Fruit fly (Drosophila melanogaster) whole organism, embryonic: ENCODE results near the gene MSAmiP.

Experiments used
- Bgb ChIP-seq: fragments of 200-800 bp; sonication (Bioruptor generic); IDR thresholded peaks from 2 replicates; pipeline ENCODE4 v1.3.6; 2022; ENCODE audit warnings: missing biosample characterization, missing genetic modification characterization; ENCODE audit not compliant: partially characterized antibody
- CG10462 ChIP-seq: fragments of 200-800 bp; sonication (Bioruptor generic); optimal IDR thresholded peaks from 2 replicates; lab custom pipeline; 2016; ENCODE audit warnings: missing biosample characterization, missing genetic modification characterization
- CG10543 ChIP-seq: fragments of 200-800 bp; sonication (Bioruptor generic); optimal IDR thresholded peaks from 3 replicates; lab custom pipeline; 2017; ENCODE audit warnings: missing biosample characterization, mild to moderate bottlenecking, missing genetic modification characterization, moderate library complexity
- CG11247 ChIP-seq: fragments of 200-800 bp; sonication (Bioruptor generic); IDR thresholded peaks from 2 replicates; pipeline ENCODE4 v1.3.6; 2022; ENCODE audit warnings: missing biosample characterization, missing genetic modification characterization
- CG11723 ChIP-seq: fragments of 200-800 bp; sonication (Bioruptor generic); optimal IDR thresholded peaks from 2 replicates; lab custom pipeline; 2017; ENCODE audit warnings: missing biosample characterization, mild to moderate bottlenecking, missing genetic modification characterization
- CG13894 ChIP-seq: fragments of 200-800 bp; sonication (Bioruptor generic); optimal IDR thresholded peaks from 3 replicates; lab custom pipeline; 2018; ENCODE audit warnings: missing biosample characterization, mild to moderate bottlenecking, missing genetic modification characterization, moderate library complexity
- CG14050 ChIP-seq: fragments of 200-800 bp; sonication (Bioruptor generic); IDR thresholded peaks from 3 replicates; pipeline ENCODE4 v1.3.6; 2022; ENCODE audit warnings: missing biosample characterization, missing genetic modification characterization
- CG16815 ChIP-seq: fragments of 200-800 bp; sonication (Bioruptor generic); optimal IDR thresholded peaks from 3 replicates; lab custom pipeline; 2017; ENCODE audit warnings: missing biosample characterization, mild to moderate bottlenecking, missing genetic modification characterization
- CG17328 ChIP-seq: fragments of 200-800 bp; sonication (Bioruptor generic); IDR thresholded peaks from 2 replicates; pipeline ENCODE4 v1.3.6; 2022; ENCODE audit warnings: missing biosample characterization, missing genetic modification characterization
- CG32772 ChIP-seq: fragments of 200-800 bp; sonication (Bioruptor generic); IDR thresholded peaks from 2 replicates; pipeline ENCODE4 v1.3.6; 2022; ENCODE audit warnings: missing biosample characterization, missing genetic modification characterization
- CG3995 ChIP-seq: fragments of 200-800 bp; sonication (Bioruptor generic); optimal IDR thresholded peaks from 3 replicates; lab custom pipeline; 2016; ENCODE audit warnings: missing biosample characterization, missing genetic modification characterization
- CG4282 ChIP-seq: fragments of 200-800 bp; sonication (Bioruptor generic); optimal IDR thresholded peaks from 2 replicates; lab custom pipeline; 2016; ENCODE audit warnings: missing biosample characterization, missing genetic modification characterization
- CG43689 ChIP-seq: fragments of 200-800 bp; sonication (Bioruptor generic); IDR thresholded peaks from 2 replicates; pipeline ENCODE4 v1.3.6; 2022; ENCODE audit warnings: missing biosample characterization, missing genetic modification characterization
- CG6689 ChIP-seq: fragments of 200-800 bp; sonication (Bioruptor generic); IDR thresholded peaks from 2 replicates; pipeline ENCODE4 v1.3.6; 2022; ENCODE audit warnings: missing biosample characterization, missing genetic modification characterization
- CG7745 ChIP-seq: fragments of 200-800 bp; sonication (Bioruptor generic); optimal IDR thresholded peaks from 2 replicates; lab custom pipeline; 2018; ENCODE audit warnings: missing biosample characterization, mild to moderate bottlenecking, missing genetic modification characterization, moderate library complexity
- CG7987 ChIP-seq: fragments of 200-800 bp; sonication (Bioruptor generic); optimal IDR thresholded peaks from 2 replicates; lab custom pipeline; 2018; ENCODE audit warnings: missing biosample characterization, mild to moderate bottlenecking, missing genetic modification characterization, moderate library complexity
- CG9876 ChIP-seq: fragments of 200-800 bp; sonication (Bioruptor generic); optimal IDR thresholded peaks from 2 replicates; lab custom pipeline; 2016; ENCODE audit warnings: missing biosample characterization, missing genetic modification characterization
- D19A ChIP-seq: fragments of 200-800 bp; optimal IDR thresholded peaks from 3 replicates; lab custom pipeline; 2019; ENCODE audit warnings: missing biosample characterization, mild to moderate bottlenecking, missing genetic modification characterization, moderate library complexity
- E2f1 ChIP-seq: fragments of 200-800 bp; sonication (Bioruptor generic); IDR thresholded peaks from 2 replicates; pipeline ENCODE4 v1.3.6; 2022; ENCODE audit warnings: missing biosample characterization, missing genetic modification characterization
- E2f2 ChIP-seq: fragments of 200-800 bp; sonication (Bioruptor generic); IDR thresholded peaks from 2 replicates; pipeline ENCODE4 v1.3.6; 2022; ENCODE audit warnings: missing biosample characterization, missing genetic modification characterization
- H15 ChIP-seq: fragments of 200-800 bp; sonication (Bioruptor generic); IDR thresholded peaks from 3 replicates; pipeline ENCODE4 v1.3.6; 2022; ENCODE audit warnings: missing biosample characterization, missing genetic modification characterization
- HLH3B ChIP-seq: fragments of 200-800 bp; sonication (Bioruptor generic); IDR thresholded peaks from 2 replicates; pipeline ENCODE4 v1.3.6; 2022; ENCODE audit warnings: missing biosample characterization, missing genetic modification characterization
- Hsf ChIP-seq: fragments of 200-800 bp; sonication (Bioruptor generic); optimal IDR thresholded peaks from 3 replicates; lab custom pipeline; 2016; ENCODE audit warnings: missing biosample characterization, missing genetic modification characterization
- Jarid2 ChIP-seq: fragments of 200-800 bp; sonication (Bioruptor generic); optimal IDR thresholded peaks from 3 replicates; lab custom pipeline; 2017; ENCODE audit warnings: mild to moderate bottlenecking, missing biosample characterization, missing genetic modification reagents, missing genetic modification characterization
- Mrtf ChIP-seq: fragments of 200-800 bp; sonication (Bioruptor generic); IDR thresholded peaks from 3 replicates; pipeline ENCODE4 v1.3.6; 2022; ENCODE audit warnings: missing biosample characterization, missing genetic modification characterization
- Ptx1 ChIP-seq: fragments of 200-800 bp; sonication (Bioruptor generic); IDR thresholded peaks from 2 replicates; pipeline ENCODE4 v1.3.6; 2022; ENCODE audit warnings: missing biosample characterization, missing genetic modification characterization
- Ravus ChIP-seq: fragments of 200-800 bp; sonication (Bioruptor generic); IDR thresholded peaks from 2 replicates; pipeline ENCODE4 v1.3.6; 2022; ENCODE audit warnings: missing biosample characterization, missing genetic modification characterization
- Sox100B ChIP-seq: fragments of 200-800 bp; sonication (Bioruptor generic); optimal IDR thresholded peaks from 3 replicates; lab custom pipeline; 2018; ENCODE audit warnings: missing biosample characterization, mild to moderate bottlenecking, missing genetic modification characterization
- Tbp ChIP-seq: fragments of >200 bp; optimal IDR thresholded peaks from 2 replicates; lab custom pipeline; 2018; ENCODE audit warnings: missing biosample characterization, missing genetic modification characterization
- al ChIP-seq: fragments of 200-800 bp; sonication (Bioruptor generic); IDR thresholded peaks from 2 replicates; pipeline ENCODE4 v1.3.6; 2022; ENCODE audit warnings: missing biosample characterization, missing genetic modification characterization
- ara ChIP-seq: fragments of 200-800 bp; sonication (Bioruptor generic); IDR thresholded peaks from 2 replicates; pipeline ENCODE4 v1.3.6; 2022; ENCODE audit warnings: missing biosample characterization, missing genetic modification characterization
- ase ChIP-seq: fragments of 200-800 bp; sonication (Bioruptor generic); IDR thresholded peaks from 3 replicates; pipeline ENCODE4 v1.3.6; 2022; ENCODE audit warnings: missing biosample characterization, missing genetic modification characterization
- cad ChIP-seq: fragments of >200 bp; optimal IDR thresholded peaks from 2 replicates; lab custom pipeline; 2017; ENCODE audit warnings: missing biosample characterization, missing genetic modification characterization
- cas ChIP-seq: fragments of 200-800 bp; sonication (Bioruptor generic); IDR thresholded peaks from 2 replicates; pipeline ENCODE4 v1.3.6; 2022; ENCODE audit warnings: missing biosample characterization, missing genetic modification characterization
- crol ChIP-seq: fragments of 200-800 bp; sonication (Bioruptor generic); IDR thresholded peaks from 2 replicates; pipeline ENCODE4 v1.3.6; 2022; ENCODE audit warnings: missing biosample characterization, missing genetic modification characterization
- emc ChIP-seq: fragments of 200-800 bp; sonication (Bioruptor generic); optimal IDR thresholded peaks from 2 replicates; lab custom pipeline; 2016; ENCODE audit warnings: missing biosample characterization, missing genetic modification characterization
- eyg ChIP-seq: fragments of 200-800 bp; sonication (Bioruptor generic); optimal IDR thresholded peaks from 3 replicates; lab custom pipeline; 2016; ENCODE audit warnings: missing biosample characterization, missing genetic modification characterization
- gt ChIP-seq: fragments of 200-800 bp; sonication (Bioruptor generic); IDR thresholded peaks from 2 replicates; pipeline ENCODE4 v1.3.6; 2022; ENCODE audit warnings: missing biosample characterization, missing genetic modification characterization
- h ChIP-seq: fragments of >200 bp; optimal IDR thresholded peaks from 2 replicates; lab custom pipeline; 2017
- lilli ChIP-seq: fragments of 200-800 bp; sonication (Bioruptor generic); optimal IDR thresholded peaks from 3 replicates; lab custom pipeline; 2016; ENCODE audit warnings: missing biosample characterization, missing genetic modification characterization
- maf-S ChIP-seq: fragments of 200-800 bp; sonication (Bioruptor generic); optimal IDR thresholded peaks from 2 replicates; lab custom pipeline; 2016; ENCODE audit warnings: missing biosample characterization, missing genetic modification characterization
- mirr ChIP-seq: fragments of 200-800 bp; sonication (Bioruptor generic); optimal IDR thresholded peaks from 3 replicates; lab custom pipeline; 2018; ENCODE audit warnings: missing biosample characterization, mild to moderate bottlenecking, missing genetic modification characterization
- nerfin-1 ChIP-seq: fragments of 200-800 bp; sonication (Bioruptor generic); optimal IDR thresholded peaks from 3 replicates; lab custom pipeline; 2019; ENCODE audit warnings: missing biosample characterization, mild to moderate bottlenecking, missing genetic modification characterization, moderate library complexity
- nmo ChIP-seq: fragments of 200-800 bp; sonication (Bioruptor generic); optimal IDR thresholded peaks from 2 replicates; lab custom pipeline; 2018; ENCODE audit warnings: missing biosample characterization, mild to moderate bottlenecking, missing genetic modification characterization, moderate library complexity
- odd ChIP-seq: fragments of 200-800 bp; sonication (Bioruptor generic); optimal IDR thresholded peaks from 2 replicates; lab custom pipeline; 2017; ENCODE audit warnings: missing biosample characterization, mild to moderate bottlenecking, missing genetic modification characterization
- pb ChIP-seq: fragments of 200-800 bp; sonication (Bioruptor generic); optimal IDR thresholded peaks from 3 replicates; lab custom pipeline; 2016; ENCODE audit warnings: missing biosample characterization, missing genetic modification characterization
- pfk ChIP-seq: fragments of 200-800 bp; sonication (Bioruptor generic); optimal IDR thresholded peaks from 2 replicates; lab custom pipeline; 2018; ENCODE audit warnings: missing biosample characterization, mild to moderate bottlenecking, missing genetic modification characterization, moderate library complexity
- salm ChIP-seq: fragments of 200-800 bp; sonication (Bioruptor generic); optimal IDR thresholded peaks from 2 replicates; lab custom pipeline; 2018; ENCODE audit warnings: missing biosample characterization, mild to moderate bottlenecking, missing genetic modification characterization
- sc ChIP-seq, 3 experiments: fragments of >200 bp in 2 of 3; fragments of 200-800 bp in 1 of 3; sonication (Bioruptor generic) in 1 of 3; optimal IDR thresholded peaks; 2 replicates in 2 of 3; 3 replicates in 1 of 3; lab custom pipeline; 2017; ENCODE audit warnings: mild to moderate bottlenecking in 1 of 3, missing biosample characterization in 1 of 3, missing genetic modification characterization in 1 of 3, missing genetic modification reagents in 1 of 3
- sisA ChIP-seq: fragments of 200-800 bp; sonication (Bioruptor generic); IDR thresholded peaks from 2 replicates; pipeline ENCODE4 v1.3.6; 2022; ENCODE audit warnings: missing biosample characterization, missing genetic modification characterization
- vfl ChIP-seq: fragments of 200-800 bp; sonication (Bioruptor generic); optimal IDR thresholded peaks from 2 replicates; lab custom pipeline; 2016; ENCODE audit warnings: missing biosample characterization, missing genetic modification characterization
- wek ChIP-seq: fragments of 200-800 bp; sonication (Bioruptor generic); optimal IDR thresholded peaks from 3 replicates; lab custom pipeline; 2018; ENCODE audit warnings: missing biosample characterization, mild to moderate bottlenecking, missing genetic modification characterization, moderate library complexity

The MSAmiP gene

dm6 chr3R:16869257-16869656 lies 26.8 kb downstream of the MSAmiP start (continued):
- TF ChIP-seq al (GFP tag; lab: Robert Waterston, UW), result no peak
- TF ChIP-seq cas (GFP tag; lab: Robert Waterston, UW), result no peak
- peak; percentile 8 for TF ChIP-seq Sox100B (GFP tag; lab: Kevin White, UChicago)
- TF ChIP-seq CG7745, result peak; percentile 19
- peak; percentile 46 for TF ChIP-seq CG16815 (GFP tag; lab: Kevin White, UChicago)
- TF ChIP-seq ase (GFP tag; lab: Robert Waterston, UW), result peak; percentile 72; the same call in 2 of the 3 replicates
- TF ChIP-seq vfl (GFP tag; lab: Kevin White, UChicago), result no peak
- peak; percentile 44 for TF ChIP-seq wek
- no peak for TF ChIP-seq h (lab: Kevin White, UChicago)
- peak; percentile 2; the same call in 1 of the 2 replicates for TF ChIP-seq Ravus (GFP tag; lab: Robert Waterston, UW)
- peak; percentile 31 for TF ChIP-seq HLH3B
- TF ChIP-seq E2f2 (GFP tag; lab: Robert Waterston, UW), result peak; percentile 52; the same call in 1 of the 2 replicates
- peak; percentile 70 for TF ChIP-seq CG10543 (GFP tag; lab: Kevin White, UChicago)
- TF ChIP-seq CG13894 (tag; lab: Kevin White, UChicago), result peak; percentile 11
- TF ChIP-seq CG17328 (GFP tag; lab: Robert Waterston, UW), result peak; percentile 72
- TF ChIP-seq eyg (GFP tag; lab: Kevin White, UChicago), result no peak
- TF ChIP-seq nmo (GFP tag; lab: Kevin White, UChicago), result peak; percentile 85
- TF ChIP-seq mirr (GFP tag; lab: Kevin White, UChicago), result peak; percentile 78
- peak; percentile 44 for TF ChIP-seq pfk (GFP tag; lab: Kevin White, UChicago)
- peak; percentile 25 for TF ChIP-seq CG10462 (GFP tag; lab: Kevin White, UChicago)
- TF ChIP-seq Jarid2 (GFP tag; lab: Kevin White, UChicago), result peak; percentile 21
- TF ChIP-seq CG11247 (GFP tag; lab: Robert Waterston, UW), result peak; percentile 73
- peak; percentile 6; the same call in 1 of the 2 replicates for TF ChIP-seq E2f1 (GFP tag; lab: Robert Waterston, UW)
- TF ChIP-seq sisA, result peak; percentile 72
- TF ChIP-seq cad, result no peak
- no peak for TF ChIP-seq salm (tag; lab: Kevin White, UChicago)
- peak; percentile 60 for TF ChIP-seq lilli (GFP tag; lab: Kevin White, UChicago)
- peak; percentile 78 for TF ChIP-seq Ptx1
- peak; percentile 62; the same call in 2 of the 3 replicates for TF ChIP-seq Mrtf
- TF ChIP-seq CG32772 (GFP tag; lab: Robert Waterston, UW), result 0 out of 2 replicates have a peak, but pooled peaks have one; percentile 55
- TF ChIP-seq sc (optimal IDR thresholded peaks at IDR 0.05; lab: Kevin White, UChicago), result no peak
- TF ChIP-seq sc (GFP tag; optimal IDR thresholded peaks at IDR 0.05; lab: Kevin White, UChicago), result peak; percentile 16
- no peak for TF ChIP-seq CG6689 (GFP tag; lab: Robert Waterston, UW)
- peak; percentile 15 for TF ChIP-seq emc (GFP tag; lab: Kevin White, UChicago)
- TF ChIP-seq odd (GFP tag; lab: Kevin White, UChicago), result no peak
- TF ChIP-seq H15 (GFP tag; lab: Robert Waterston, UW), result peak; percentile 67
- TF ChIP-seq gt (GFP tag; lab: Robert Waterston, UW), result 0 out of 2 replicates have a peak, but pooled peaks have one; percentile 37
- TF ChIP-seq CG14050 (GFP tag; lab: Robert Waterston, UW), result peak; percentile 37; the same call in 1 of the 3 replicates
- TF ChIP-seq D19A (tag; lab: Kevin White, UChicago), result peak; percentile 14
- TF ChIP-seq CG7987 (GFP tag; lab: Kevin White, UChicago), result peak; percentile 47
- no peak for TF ChIP-seq CG3995 (GFP tag; lab: Kevin White, UChicago)
- TF ChIP-seq Tbp (GFP tag; lab: Kevin White, UChicago), result no peak
- peak; percentile 25 for TF ChIP-seq CG9876 (GFP tag; lab: Kevin White, UChicago)
- peak; percentile 71 for TF ChIP-seq Bgb (GFP tag; lab: Robert Waterston, UW)
- peak; percentile 32 for TF ChIP-seq maf-S
- TF ChIP-seq CG4282, result peak; percentile 45
- TF ChIP-seq Hsf (GFP tag; lab: Kevin White, UChicago), result peak; percentile 79
- TF ChIP-seq nerfin-1 (tag; lab: Kevin White, UChicago), result peak; percentile 26
- TF ChIP-seq CG11723 (GFP tag; lab: Kevin White, UChicago), result no peak
- peak; percentile 65 for TF ChIP-seq ara
- TF ChIP-seq pb, result peak; percentile 25
- TF ChIP-seq CG43689 (GFP tag; lab: Robert Waterston, UW), result no peak
- TF ChIP-seq crol (GFP tag; lab: Robert Waterston, UW), result no peak
